Worm (Caenorhabditis elegans) whole organism, young adult: Measurements from ENCODE around the gene ZK380.2.

ENCODE experiments used
- bed-1 ChIP-seq: fragments of 200-800 bp; sonication (Bioruptor generic); IDR thresholded peaks from 2 replicates; pipeline ENCODE4 v1.3.6; 2022; ENCODE audit warnings: missing genetic modification reagents, missing genetic modification characterization, missing compliant biosample characterization
- ceh-91 ChIP-seq: fragments of 200-800 bp; sonication (Bioruptor generic); IDR thresholded peaks from 2 replicates; pipeline ENCODE4 v1.3.6; 2022; ENCODE audit warnings: missing genetic modification reagents, missing genetic modification characterization, missing compliant biosample characterization
- egl-18 ChIP-seq: fragments of 200-800 bp; sonication (Bioruptor generic); IDR thresholded peaks from 2 replicates; pipeline ENCODE4 v1.3.6; 2022; ENCODE audit warnings: missing genetic modification reagents, missing genetic modification characterization, missing compliant biosample characterization
- hmg-1.2 ChIP-seq: fragments of 200-800 bp; sonication (Bioruptor generic); IDR thresholded peaks from 2 replicates; pipeline ENCODE4 v1.3.6; 2022; ENCODE audit warnings: missing genetic modification reagents, missing genetic modification characterization, missing compliant biosample characterization
- madf-6 ChIP-seq: fragments of 200-800 bp; sonication (Bioruptor generic); IDR thresholded peaks from 2 replicates; pipeline ENCODE4 v1.3.6; 2022; ENCODE audit warnings: missing genetic modification reagents, missing genetic modification characterization, missing compliant biosample characterization

ZK380.2 gene

ce11 chrX:1682558-1682957 is 51.3 kb downstream of the ZK380.2 start, which contains the start of gene meg-4:
Gene meg-4 (plus strand): TSS chrX:1682954.
- TF ChIP-seq hmg-1.2 (GFP tag; lab: Robert Waterston, UW) (peak; percentile 62), madf-6 (GFP tag; lab: Robert Waterston, UW) (0 out of 2 replicates have a peak, but pooled peaks have one; percentile 29), ceh-91 (no peak), egl-18 (GFP tag; lab: Robert Waterston, UW) (no peak), bed-1 (GFP tag; lab: Robert Waterston, UW) (no peak)
- TF ChIP-seq, all 124 proteins: peak for 2
